Worm (Caenorhabditis elegans): ENCODE results near the gene gba-2.

ce11 chrII:2195541-2195940, 9.3 kb upstream of the gba-2 start:
- no peak for TF ChIP-seq flt-1 (GFP tag; IDR thresholded peaks at IDR 0.05)
- TF ChIP-seq med-1 (GFP tag; optimal IDR thresholded peaks at IDR 0.05; ENCODE audit: insufficient read depth) = no peak
